Fruit fly (Drosophila melanogaster) S2 (cell line): ENCODE measurements around the gene CG13361.

Source experiments
- CG8478 ChIP-seq: fragments of >200 bp; optimal IDR thresholded peaks from 2 replicates; lab custom pipeline; 2018
- CTCF ChIP-seq, 2 experiments: fragments of >200 bp; optimal IDR thresholded peaks; 2 replicates each; lab custom pipeline; 2018

Gene CG13361

dm6 chrX:767928-768327 is 14.5 kb upstream of the CG13361 start:
- TF ChIP-seq CG8478 (lab: Kevin White, UChicago) (no peak), CTCF (optimal IDR thresholded peaks at IDR 0.05; lab: Kevin White, UChicago) (no peak)

- TF ChIP-seq CTCF (optimal IDR thresholded peaks at IDR 0.05; lab: Kevin White, UChicago) (no peak), CG8478 (lab: Kevin White, UChicago) (no peak)
Measured at dm6 chrX:766094-766493, 12.6 kb upstream of the CG13361 start.

- peak; percentile 66 to 69 for TF ChIP-seq CTCF (optimal IDR thresholded peaks at IDR 0.05; lab: Kevin White, UChicago)
- no peak for TF ChIP-seq CG8478 (lab: Kevin White, UChicago)
Measured at dm6 chrX:765039-765508, 11.6 kb upstream of the CG13361 start, which contains the start of gene RpL22. TSS of gene RpL22 (minus strand) at chrX:765130.

DNA sequence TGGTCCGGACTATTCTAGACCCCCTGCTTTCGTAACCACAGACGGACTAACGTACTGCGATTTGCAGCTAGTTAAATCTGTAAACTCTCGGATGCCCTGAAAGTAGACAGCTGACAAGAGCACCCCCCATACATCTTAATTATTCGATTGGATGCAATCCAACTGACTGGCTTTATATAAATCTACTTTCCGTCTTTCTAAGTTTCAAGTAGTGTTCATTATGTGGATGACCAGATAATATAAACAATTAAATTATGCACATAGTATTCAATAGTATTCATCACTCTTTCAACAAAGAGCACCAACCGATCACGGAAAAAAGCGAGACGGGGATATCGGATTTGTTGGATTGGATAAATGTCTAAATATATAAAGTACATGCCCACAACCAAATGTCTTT is 8.6 kb upstream of the CG13361 start:
- TF ChIP-seq CG8478 (lab: Kevin White, UChicago) (no peak), CTCF (optimal IDR thresholded peaks at IDR 0.05; lab: Kevin White, UChicago) (no peak)

DNA sequence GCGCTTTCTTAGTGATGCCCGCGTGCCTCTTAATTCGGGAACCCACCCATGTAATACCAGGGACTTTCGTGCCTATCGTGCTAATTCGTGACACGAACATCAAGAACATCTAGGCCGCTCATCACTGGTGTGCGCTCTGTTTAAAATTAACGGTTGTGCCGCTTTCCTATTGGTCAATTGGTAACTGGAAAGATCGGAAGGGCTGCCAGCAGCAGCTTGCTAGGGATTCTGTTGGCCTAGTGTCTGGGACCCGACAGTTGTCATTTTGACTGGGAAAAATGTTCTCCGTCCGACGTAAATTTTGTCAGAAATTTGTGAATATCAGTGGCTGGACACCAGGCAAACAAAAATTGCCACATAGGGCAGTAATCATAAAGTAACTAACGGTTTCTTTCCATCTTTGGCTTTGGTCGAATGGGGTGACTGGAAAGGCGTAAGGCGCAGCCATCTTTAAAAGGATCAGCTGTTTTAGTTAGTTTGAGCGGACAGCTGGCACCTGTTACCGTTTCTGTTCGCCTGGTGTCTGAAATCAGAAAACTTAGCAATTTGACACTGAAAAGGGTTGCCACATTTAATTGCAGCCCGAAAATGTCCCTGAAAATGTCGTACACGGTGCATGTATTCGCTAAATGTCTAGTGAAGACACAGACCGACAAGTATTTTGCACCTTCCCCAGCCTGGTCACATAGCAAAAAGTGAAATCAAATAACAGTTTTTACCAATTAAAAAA is 5.6 kb upstream of the CG13361 start, which contains the start of gene CG5273:
CG5273 (plus strand) TSS at position 703 of the 730 bp plus-strand sequence.
- TF ChIP-seq CG8478 (lab: Kevin White, UChicago) (no peak), CTCF (optimal IDR thresholded peaks at IDR 0.05; lab: Kevin White, UChicago) (peak; percentile 60 to 68)

- TF ChIP-seq CG8478 (lab: Kevin White, UChicago) (no peak), CTCF (optimal IDR thresholded peaks at IDR 0.05; lab: Kevin White, UChicago) (no peak)
Measured at dm6 chrX:756856-757255, 3.4 kb upstream of the CG13361 start.

DNA sequence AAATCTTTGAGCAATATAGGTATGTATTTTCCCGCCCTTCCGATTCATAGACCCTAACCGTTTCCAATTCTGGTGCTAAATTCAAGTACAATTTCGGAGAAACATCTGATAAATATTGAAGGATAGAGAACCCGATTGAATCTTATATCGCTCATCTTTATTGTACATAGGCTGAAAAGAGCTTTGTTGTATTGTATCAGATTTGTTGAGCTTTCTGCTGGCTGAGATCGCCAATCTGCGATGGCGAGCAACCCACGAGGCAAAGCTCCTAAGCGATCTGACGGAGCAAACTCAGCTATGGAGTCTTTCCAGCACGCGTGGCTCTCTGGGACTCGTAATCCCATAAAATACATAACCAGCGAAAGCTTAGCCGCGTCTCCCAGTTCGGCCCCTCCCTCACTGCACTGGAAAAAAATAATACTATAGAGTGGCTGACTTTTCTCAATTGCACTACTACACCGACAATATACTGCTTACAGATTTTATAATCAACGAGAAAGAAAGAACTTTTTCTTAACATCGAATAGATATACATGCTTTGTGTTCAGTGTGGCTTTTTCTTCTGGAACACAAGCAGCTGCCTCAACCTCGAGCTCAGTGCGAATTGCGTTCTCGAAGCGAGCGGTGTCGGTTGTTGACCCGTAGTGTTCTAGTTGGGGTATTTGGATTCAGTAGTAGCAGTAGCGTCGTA is 2.3 kb upstream of the CG13361 start:
- no peak for TF ChIP-seq CG8478 (lab: Kevin White, UChicago)
- no peak for TF ChIP-seq CTCF (optimal IDR thresholded peaks at IDR 0.05; lab: Kevin White, UChicago)

dm6 chrX:751201-751600 is 2.3 kb downstream of the CG13361 start, which contains the start of gene CG13362:
TSS of gene CG13362 (minus strand) at chrX:751301.
- TF ChIP-seq CG8478 (lab: Kevin White, UChicago) (no peak), CTCF (optimal IDR thresholded peaks at IDR 0.05; lab: Kevin White, UChicago) (no peak)

dm6 chrX:750047-750446 is 3.4 kb downstream of the CG13361 start, which contains the start of gene CG5254:
TSS of gene CG5254 (plus strand) at chrX:750347.
- no peak for TF ChIP-seq CG8478 (lab: Kevin White, UChicago)
- no peak for TF ChIP-seq CTCF (optimal IDR thresholded peaks at IDR 0.05; lab: Kevin White, UChicago)

DNA sequence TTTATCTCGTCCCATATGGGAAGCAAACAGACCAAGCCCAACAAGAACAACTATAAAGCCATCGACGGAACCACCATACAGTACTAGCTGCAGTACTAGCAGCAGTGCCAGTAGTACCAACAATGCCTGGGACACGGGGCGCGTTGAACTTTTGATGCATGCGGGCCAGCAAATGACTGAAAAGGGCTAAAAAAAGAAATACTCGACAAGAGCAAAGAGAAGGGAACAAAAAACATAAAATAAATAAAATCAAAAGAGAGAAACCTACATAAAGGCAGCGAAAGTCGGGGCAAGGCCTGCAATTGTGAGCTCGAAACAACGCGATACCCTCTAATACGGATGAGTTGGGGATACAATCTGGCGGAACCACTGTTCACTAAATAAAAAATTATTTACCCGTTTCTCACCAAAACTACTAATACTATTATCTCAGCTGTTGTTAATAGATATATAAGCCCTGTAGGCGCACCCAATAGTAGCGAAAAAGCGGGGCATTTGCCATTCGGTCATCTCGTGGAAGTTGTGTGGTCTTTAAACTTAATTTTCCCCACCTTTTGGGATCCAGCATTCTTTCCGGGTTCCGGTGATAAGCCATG is 13.7 kb downstream of the CG13361 start:
- TF ChIP-seq CTCF (optimal IDR thresholded peaks at IDR 0.05; lab: Kevin White, UChicago) (no peak), CG8478 (lab: Kevin White, UChicago) (no peak)

DNA sequence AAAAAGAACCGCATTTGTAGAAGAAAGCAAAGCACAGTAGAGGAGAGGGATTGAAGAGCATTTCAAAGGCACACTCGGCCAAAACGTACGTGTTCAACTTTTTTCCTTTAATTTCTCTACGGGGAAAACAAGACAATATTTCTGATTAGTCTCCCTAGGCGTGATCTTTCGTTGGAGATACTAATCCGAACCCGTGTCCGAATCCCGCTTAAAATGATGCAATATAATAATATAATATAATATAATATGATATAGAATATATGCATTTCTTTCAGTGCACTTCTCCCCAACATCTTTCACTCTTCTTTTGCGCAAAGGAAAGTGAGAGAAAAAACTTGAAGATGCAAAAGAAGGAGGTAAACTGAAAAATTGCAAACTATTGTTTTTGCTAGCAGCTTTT is 29.0 kb downstream of the CG13361 start:
- TF ChIP-seq CG8478 (lab: Kevin White, UChicago) (no peak), CTCF (optimal IDR thresholded peaks at IDR 0.05; lab: Kevin White, UChicago) (no peak)

- TF ChIP-seq CTCF (optimal IDR thresholded peaks at IDR 0.05; lab: Kevin White, UChicago) (no peak), CG8478 (lab: Kevin White, UChicago) (no peak)
Measured at dm6 chrX:718945-719344, 34.5 kb downstream of the CG13361 start.

DNA sequence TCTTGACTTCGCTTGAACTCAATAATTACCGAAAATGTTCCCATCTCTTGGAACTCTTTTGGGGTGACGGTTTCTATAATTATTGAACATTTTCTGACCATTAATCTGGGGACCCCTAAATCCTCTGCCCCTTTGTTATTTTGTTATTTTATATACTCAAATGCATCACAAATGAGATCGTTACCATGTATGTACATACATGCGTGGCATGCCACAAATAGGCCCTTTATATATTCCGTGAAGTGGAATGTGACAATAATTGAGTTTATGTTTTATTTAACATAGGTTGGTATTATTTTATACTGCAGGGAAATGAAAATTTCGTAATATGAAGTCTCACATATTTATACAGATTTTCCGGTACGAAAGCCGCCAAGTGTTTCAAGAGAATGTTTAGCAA is 35.6 kb downstream of the CG13361 start:
- TF ChIP-seq CTCF (optimal IDR thresholded peaks at IDR 0.05; lab: Kevin White, UChicago) = no peak
- TF ChIP-seq CG8478 (lab: Kevin White, UChicago) = no peak

- no peak for TF ChIP-seq CTCF (optimal IDR thresholded peaks at IDR 0.05; lab: Kevin White, UChicago)
- no peak for TF ChIP-seq CG8478 (lab: Kevin White, UChicago)
Measured at dm6 chrX:715383-715782, 38.1 kb downstream of the CG13361 start.
